Fruit fly (Drosophila melanogaster): Measurements from ENCODE around the gene CG31551.
A peak's percentile ranks its signal among the peaks of the same experiment; 100 is the strongest.

Gene CG31551

dm6 chr3R:5654692-5655181 is 27.1 kb downstream of the CG31551 start, which contains the start of the genes elm and MED27:
TSS of gene elm (minus strand) at chr3R:5654861.
TSS of gene MED27 (plus strand) at chr3R:5655139.
- TF ChIP-seq CG5204 (GFP tag; optimal IDR thresholded peaks at IDR 0.05) (no peak), CG33017 (tag; optimal IDR thresholded peaks at IDR 0.05) (peak; percentile 84), bab1 (GFP tag; optimal IDR thresholded peaks at IDR 0.05) (peak; percentile 90), Crg-1 (GFP tag; optimal IDR thresholded peaks at IDR 0.05) (peak; percentile 90), kay (GFP tag; ENCODE audit: borderline replicate concordance) (no peak), tj (GFP tag; optimal IDR thresholded peaks at IDR 0.05) (peak; percentile 86), cic (GFP tag; optimal IDR thresholded peaks at IDR 0.05) (peak; percentile 61), Clk (GFP tag; optimal IDR thresholded peaks at IDR 0.05) (peak; percentile 87), CG1620 (GFP tag; optimal IDR thresholded peaks at IDR 0.05) (peak; percentile 98), CG11617 (GFP tag; optimal IDR thresholded peaks at IDR 0.05) (peak; percentile 94), Hr96 (GFP tag; optimal IDR thresholded peaks at IDR 0.05) (peak; percentile 87), CG14711 (tag; optimal IDR thresholded peaks at IDR 0.05) (peak; percentile 84), pad (GFP tag; optimal IDR thresholded peaks at IDR 0.05) (peak; percentile 80), CG7101 (tag; optimal IDR thresholded peaks at IDR 0.05) (peak; percentile 92), CG7045 (GFP tag; optimal IDR thresholded peaks at IDR 0.05) (peak; percentile 91), toe (GFP tag; optimal IDR thresholded peaks at IDR 0.05) (peak; percentile 98), CG12768 (GFP tag; optimal IDR thresholded peaks at IDR 0.05) (peak; percentile 90), cnc (optimal IDR thresholded peaks at IDR 0.05) (no peak), Mnt (GFP tag; optimal IDR thresholded peaks at IDR 0.05) (peak; percentile 87), ovo (GFP tag; optimal IDR thresholded peaks at IDR 0.05) (peak; percentile 97)

- TF ChIP-seq CG7101 (tag; optimal IDR thresholded peaks at IDR 0.05) = no peak
- TF ChIP-seq CG11617 (GFP tag; optimal IDR thresholded peaks at IDR 0.05) = no peak
- TF ChIP-seq bab1 (GFP tag; optimal IDR thresholded peaks at IDR 0.05) = peak; percentile 22
- no peak for TF ChIP-seq cnc (optimal IDR thresholded peaks at IDR 0.05)
- no peak for TF ChIP-seq toe (GFP tag; optimal IDR thresholded peaks at IDR 0.05)
- TF ChIP-seq ovo (GFP tag; optimal IDR thresholded peaks at IDR 0.05) = peak; percentile 77
- no peak for TF ChIP-seq Mnt (GFP tag; optimal IDR thresholded peaks at IDR 0.05)
- TF ChIP-seq Hr96 (GFP tag; optimal IDR thresholded peaks at IDR 0.05) = no peak
- TF ChIP-seq Clk (GFP tag; optimal IDR thresholded peaks at IDR 0.05) = no peak
- peak; percentile 32 for TF ChIP-seq CG12768 (GFP tag; optimal IDR thresholded peaks at IDR 0.05)
- peak; percentile 35 for TF ChIP-seq cic (GFP tag; optimal IDR thresholded peaks at IDR 0.05)
Measured at dm6 chr3R:5658984-5659802, 31.5 kb downstream of the CG31551 start.

- TF ChIP-seq CG12768 (GFP tag; optimal IDR thresholded peaks at IDR 0.05) = no peak
- TF ChIP-seq CG7101 (tag; optimal IDR thresholded peaks at IDR 0.05) = no peak
- peak; percentile 38 for TF ChIP-seq toe (GFP tag; optimal IDR thresholded peaks at IDR 0.05)
- peak; percentile 60 for TF ChIP-seq CG1620 (GFP tag; optimal IDR thresholded peaks at IDR 0.05)
- TF ChIP-seq Crg-1 (GFP tag; optimal IDR thresholded peaks at IDR 0.05) = peak; percentile 9
Measured at dm6 chr3R:5659829-5660197, 32.2 kb downstream of the CG31551 start, which contains the start of gene CG2182. TSS of gene CG2182 (minus strand) at chr3R:5659912.

dm6 chr3R:5660198-5660893 is 32.7 kb downstream of the CG31551 start, which contains the start of gene Wdr33:
TSS of gene Wdr33 (plus strand) at chr3R:5660635.
- no peak for TF ChIP-seq bab1 (GFP tag; optimal IDR thresholded peaks at IDR 0.05)
- TF ChIP-seq tj (GFP tag; optimal IDR thresholded peaks at IDR 0.05) = peak; percentile 88
- peak; percentile 24 for TF ChIP-seq pad (GFP tag; optimal IDR thresholded peaks at IDR 0.05)
- no peak for TF ChIP-seq Crg-1 (GFP tag; optimal IDR thresholded peaks at IDR 0.05)
- no peak for TF ChIP-seq cic (GFP tag; optimal IDR thresholded peaks at IDR 0.05)
- peak; percentile 52 for TF ChIP-seq CG5204 (GFP tag; optimal IDR thresholded peaks at IDR 0.05)
- TF ChIP-seq cnc (optimal IDR thresholded peaks at IDR 0.05) = no peak
- TF ChIP-seq ovo (GFP tag; optimal IDR thresholded peaks at IDR 0.05) = peak; percentile 44
- TF ChIP-seq CG7045 (GFP tag; optimal IDR thresholded peaks at IDR 0.05) = peak; percentile 43
- TF ChIP-seq CG14711 (tag; optimal IDR thresholded peaks at IDR 0.05) = no peak
- TF ChIP-seq Mnt (GFP tag; optimal IDR thresholded peaks at IDR 0.05) = peak; percentile 52
- TF ChIP-seq toe (GFP tag; optimal IDR thresholded peaks at IDR 0.05) = no peak
- TF ChIP-seq CG7101 (tag; optimal IDR thresholded peaks at IDR 0.05) = peak; percentile 37
- TF ChIP-seq kay (GFP tag; ENCODE audit: borderline replicate concordance) = no peak
- TF ChIP-seq Hr96 (GFP tag; optimal IDR thresholded peaks at IDR 0.05) = no peak
- peak; percentile 41 for TF ChIP-seq CG12768 (GFP tag; optimal IDR thresholded peaks at IDR 0.05)
- peak; percentile 58 for TF ChIP-seq CG11617 (GFP tag; optimal IDR thresholded peaks at IDR 0.05)
- TF ChIP-seq Clk (GFP tag; optimal IDR thresholded peaks at IDR 0.05) = no peak
- no peak for TF ChIP-seq CG1620 (GFP tag; optimal IDR thresholded peaks at IDR 0.05)
- peak; percentile 39 for TF ChIP-seq CG33017 (tag; optimal IDR thresholded peaks at IDR 0.05)

dm6 chr3R:5668928-5669739 is 41.5 kb downstream of the CG31551 start, which contains the start of the genes Xe7 and Atg17:
TSS of gene Xe7 (minus strand) at chr3R:5669334.
TSS of gene Atg17 (plus strand) at chr3R:5669713.
- TF ChIP-seq CG1620 (GFP tag; optimal IDR thresholded peaks at IDR 0.05) (peak; percentile 96), bab1 (GFP tag; optimal IDR thresholded peaks at IDR 0.05) (peak; percentile 84), CG11617 (GFP tag; optimal IDR thresholded peaks at IDR 0.05) (peak; percentile 92), Clk (GFP tag; optimal IDR thresholded peaks at IDR 0.05) (peak; percentile 88), cnc (optimal IDR thresholded peaks at IDR 0.05) (peak in 1 of 2 experiments; percentile 57), Mnt (GFP tag; optimal IDR thresholded peaks at IDR 0.05) (peak; percentile 86), ovo (GFP tag; optimal IDR thresholded peaks at IDR 0.05) (peak; percentile 91), cic (GFP tag; optimal IDR thresholded peaks at IDR 0.05) (peak; percentile 29), CG7045 (GFP tag; optimal IDR thresholded peaks at IDR 0.05) (peak; percentile 92), Hr96 (GFP tag; optimal IDR thresholded peaks at IDR 0.05) (peak; percentile 94), kay (GFP tag; ENCODE audit: borderline replicate concordance) (peak; percentile 51), CG14711 (tag; optimal IDR thresholded peaks at IDR 0.05) (peak; percentile 90), CG33017 (tag; optimal IDR thresholded peaks at IDR 0.05) (peak; percentile 89), pad (GFP tag; optimal IDR thresholded peaks at IDR 0.05) (peak; percentile 79), toe (GFP tag; optimal IDR thresholded peaks at IDR 0.05) (peak; percentile 98), CG5204 (GFP tag; optimal IDR thresholded peaks at IDR 0.05) (peak; percentile 97), CG7101 (tag; optimal IDR thresholded peaks at IDR 0.05) (peak; percentile 93), Crg-1 (GFP tag; optimal IDR thresholded peaks at IDR 0.05) (peak; percentile 94), tj (GFP tag; optimal IDR thresholded peaks at IDR 0.05) (peak; percentile 59), CG12768 (GFP tag; optimal IDR thresholded peaks at IDR 0.05) (peak; percentile 95)
